Worm (Caenorhabditis elegans): ENCODE data around the gene srsx-28.

DNA sequence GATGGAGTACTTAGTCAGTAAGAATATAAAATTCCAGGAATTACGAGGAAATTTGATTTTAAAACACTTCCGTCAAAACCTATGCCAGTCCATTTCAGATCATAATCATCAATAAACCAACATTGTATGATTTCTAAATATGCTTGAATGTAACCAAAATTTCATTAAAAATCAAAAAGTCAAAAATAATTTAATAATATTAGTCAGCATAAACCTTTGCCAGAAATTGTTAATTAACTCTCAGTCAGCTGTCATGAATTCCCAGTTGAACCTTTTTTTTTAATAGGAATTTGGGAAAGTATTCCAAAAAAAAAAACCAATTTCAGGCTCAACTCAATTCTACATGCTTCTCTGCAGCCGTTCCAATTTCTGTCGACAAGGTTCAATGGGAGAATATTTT lies 4.0 kb upstream of the srsx-28 start, which contains the start of gene srsx-26:
- TF ChIP-seq him-1 (tag; optimal IDR thresholded peaks at IDR 0.05) (no peak), W03F9.2 (tag; optimal IDR thresholded peaks at IDR 0.05) (no peak), dao-5 (tag; optimal IDR thresholded peaks at IDR 0.05) (no peak)
